Fruit fly (Drosophila melanogaster) whole organism, embryonic: ENCODE results near the gene CG18622.

Experiments used
- ATbp ChIP-seq: fragments of 200-800 bp; sonication (Bioruptor generic); optimal IDR thresholded peaks from 2 replicates; lab custom pipeline; 2017; ENCODE audit warnings: missing biosample characterization, mild to moderate bottlenecking, missing genetic modification characterization, missing genetic modification reagents
- Atf-2 ChIP-seq: fragments of 200-800 bp; sonication (Bioruptor generic); optimal IDR thresholded peaks from 2 replicates; lab custom pipeline; 2016; ENCODE audit warnings: missing biosample characterization, missing genetic modification characterization
- CG10267 ChIP-seq: fragments of 200-800 bp; sonication (Bioruptor generic); optimal IDR thresholded peaks from 2 replicates; lab custom pipeline; 2018; ENCODE audit warnings: missing biosample characterization, mild to moderate bottlenecking, missing genetic modification characterization, moderate library complexity
- CG11093 ChIP-seq: fragments of 200-800 bp; sonication (Bioruptor generic); IDR thresholded peaks from 3 replicates; pipeline ENCODE4 v1.3.6; 2022; ENCODE audit warnings: missing biosample characterization, missing genetic modification characterization
- CG11723 ChIP-seq: fragments of 200-800 bp; sonication (Bioruptor generic); optimal IDR thresholded peaks from 2 replicates; lab custom pipeline; 2017; ENCODE audit warnings: missing biosample characterization, mild to moderate bottlenecking, missing genetic modification characterization
- CG12942 ChIP-seq: fragments of 200-800 bp; sonication (Bioruptor generic); optimal IDR thresholded peaks from 3 replicates; lab custom pipeline; 2016; ENCODE audit warnings: missing biosample characterization, missing genetic modification characterization
- CG15514 ChIP-seq: fragments of 200-800 bp; sonication (Bioruptor generic); optimal IDR thresholded peaks from 3 replicates; lab custom pipeline; 2017; ENCODE audit warnings: missing biosample characterization, missing genetic modification characterization, mild to moderate bottlenecking, moderate library complexity, missing genetic modification reagents
- CG17361 ChIP-seq: fragments of 200-800 bp; sonication (Bioruptor generic); IDR thresholded peaks from 3 replicates; pipeline ENCODE4 v1.3.6; 2022; ENCODE audit warnings: missing biosample characterization, missing genetic modification characterization
- CG3065 ChIP-seq: fragments of 200-800 bp; sonication (Bioruptor generic); optimal IDR thresholded peaks from 2 replicates; lab custom pipeline; 2016; ENCODE audit warnings: missing biosample characterization, missing genetic modification characterization
- CG32767 ChIP-seq: fragments of 200-800 bp; sonication (Bioruptor generic); IDR thresholded peaks from 2 replicates; pipeline ENCODE4 v1.3.6; 2022; ENCODE audit warnings: missing biosample characterization, missing genetic modification characterization
- CG34224 ChIP-seq: fragments of 200-800 bp; sonication (Bioruptor generic); IDR thresholded peaks from 3 replicates; pipeline ENCODE4 v1.3.6; 2022; ENCODE audit warnings: missing biosample characterization, missing genetic modification characterization; ENCODE audit not compliant: partially characterized antibody
- CG6175 ChIP-seq: fragments of 200-800 bp; sonication (Bioruptor generic); IDR thresholded peaks from 3 replicates; pipeline ENCODE4 v1.3.6; 2022; ENCODE audit warnings: missing biosample characterization, missing genetic modification characterization
- CG6689 ChIP-seq: fragments of 200-800 bp; sonication (Bioruptor generic); IDR thresholded peaks from 2 replicates; pipeline ENCODE4 v1.3.6; 2022; ENCODE audit warnings: missing biosample characterization, missing genetic modification characterization
- CG8290 ChIP-seq, 3 experiments: fragments of 200-800 bp; sonication (Bioruptor generic); optimal IDR thresholded peaks; 2 replicates each; lab custom pipeline; 2016 to 2019; ENCODE audit warnings: missing biosample characterization in 3 of 3, missing genetic modification characterization in 3 of 3, mild to moderate bottlenecking in 2 of 3, moderate library complexity in 1 of 3
- CG8478 ChIP-seq: fragments of >200 bp; optimal IDR thresholded peaks from 2 replicates; lab custom pipeline; 2018
- CG8944 ChIP-seq: fragments of 200-800 bp; sonication (Bioruptor generic); optimal IDR thresholded peaks from 3 replicates; lab custom pipeline; 2016; ENCODE audit warnings: missing biosample characterization, missing genetic modification characterization
- Dip3 ChIP-seq: fragments of 200-800 bp; sonication (Bioruptor generic); optimal IDR thresholded peaks from 3 replicates; lab custom pipeline; 2016; ENCODE audit warnings: missing biosample characterization, missing genetic modification characterization
- Gug ChIP-seq: fragments of 200-800 bp; sonication (Bioruptor generic); IDR thresholded peaks from 4 replicates; pipeline ENCODE4 v1.3.6; 2022; ENCODE audit warnings: missing biosample characterization, missing genetic modification characterization
- Kr ChIP-seq: fragments of 200-800 bp; sonication (Bioruptor generic); optimal IDR thresholded peaks from 2 replicates; lab custom pipeline; 2017; ENCODE audit warnings: missing biosample characterization, mild to moderate bottlenecking, missing genetic modification characterization
- Mad ChIP-seq: fragments of 200-800 bp; sonication (Bioruptor generic); optimal IDR thresholded peaks from 2 replicates; lab custom pipeline; 2016; ENCODE audit warnings: missing biosample characterization, missing genetic modification characterization
- Meics ChIP-seq: fragments of 200-800 bp; sonication (Bioruptor generic); optimal IDR thresholded peaks from 2 replicates; lab custom pipeline; 2017; ENCODE audit warnings: missing biosample characterization, mild to moderate bottlenecking, missing genetic modification characterization
- Neu2 ChIP-seq: fragments of 200-800 bp; sonication (Bioruptor generic); optimal IDR thresholded peaks from 3 replicates; lab custom pipeline; 2016; ENCODE audit warnings: missing biosample characterization, missing genetic modification characterization, borderline replicate concordance
- Optix ChIP-seq: fragments of 200-800 bp; sonication (Bioruptor generic); IDR thresholded peaks from 3 replicates; pipeline ENCODE4 v1.3.6; 2022; ENCODE audit warnings: missing biosample characterization, missing genetic modification characterization
- PHDP ChIP-seq: fragments of 200-800 bp; sonication (Bioruptor generic); optimal IDR thresholded peaks from 3 replicates; lab custom pipeline; 2018; ENCODE audit warnings: missing biosample characterization, mild to moderate bottlenecking, missing genetic modification characterization, moderate library complexity
- Rx ChIP-seq: fragments of 200-800 bp; sonication (Bioruptor generic); IDR thresholded peaks from 2 replicates; pipeline ENCODE4 v1.3.6; 2022; ENCODE audit warnings: missing biosample characterization, missing genetic modification characterization
- Scr ChIP-seq: fragments of 200-800 bp; sonication (Bioruptor generic); IDR thresholded peaks from 2 replicates; pipeline ENCODE4 v1.3.6; 2022; ENCODE audit warnings: missing biosample characterization, missing genetic modification characterization; ENCODE audit not compliant: partially characterized antibody
- ara ChIP-seq: fragments of 200-800 bp; sonication (Bioruptor generic); IDR thresholded peaks from 2 replicates; pipeline ENCODE4 v1.3.6; 2022; ENCODE audit warnings: missing biosample characterization, missing genetic modification characterization
- btn ChIP-seq: fragments of 200-800 bp; sonication (Bioruptor generic); optimal IDR thresholded peaks from 2 replicates; lab custom pipeline; 2016; ENCODE audit warnings: missing biosample characterization, missing genetic modification characterization
- caup ChIP-seq: fragments of 200-800 bp; sonication (Bioruptor generic); optimal IDR thresholded peaks from 3 replicates; lab custom pipeline; 2017; ENCODE audit warnings: missing biosample characterization, mild to moderate bottlenecking, missing genetic modification characterization, moderate library complexity; ENCODE audit not compliant: severe bottlenecking
- cg ChIP-seq: fragments of 200-800 bp; sonication (Bioruptor generic); optimal IDR thresholded peaks from 3 replicates; lab custom pipeline; 2019; ENCODE audit warnings: missing biosample characterization, mild to moderate bottlenecking, missing genetic modification characterization, moderate library complexity
- chif ChIP-seq, 2 experiments: fragments of 200-800 bp; sonication (Bioruptor generic); optimal IDR thresholded peaks; 3 replicates each; lab custom pipeline; 2016; ENCODE audit warnings: missing biosample characterization in 2 of 2, missing genetic modification characterization in 2 of 2
- crp ChIP-seq, 2 experiments: fragments of 200-800 bp; sonication (Bioruptor generic); optimal IDR thresholded peaks; 2 replicates in 1 of 2; 3 replicates in 1 of 2; lab custom pipeline; 2017; ENCODE audit warnings: missing biosample characterization in 2 of 2, missing genetic modification characterization in 2 of 2, mild to moderate bottlenecking in 1 of 2, moderate library complexity in 1 of 2
- dpn ChIP-seq, 2 experiments: fragments of 200-800 bp; sonication (Bioruptor generic); optimal IDR thresholded peaks; 3 replicates each; lab custom pipeline; 2016; ENCODE audit warnings: missing biosample characterization in 2 of 2, missing genetic modification characterization in 2 of 2
- fd102C ChIP-seq: fragments of 200-800 bp; sonication (Bioruptor generic); optimal IDR thresholded peaks from 2 replicates; lab custom pipeline; 2018; ENCODE audit warnings: missing biosample characterization, mild to moderate bottlenecking, missing genetic modification characterization, moderate library complexity
- grn ChIP-seq: fragments of 200-800 bp; sonication (Bioruptor generic); optimal IDR thresholded peaks from 3 replicates; lab custom pipeline; 2017; ENCODE audit warnings: missing biosample characterization, missing genetic modification characterization
- lov ChIP-seq, 2 experiments: fragments of 200-800 bp in 1 of 2; fragments of >200 bp in 1 of 2; sonication (Bioruptor generic) in 1 of 2; IDR thresholded peaks in 1 of 2; optimal IDR thresholded peaks in 1 of 2; 2 replicates in 1 of 2; 3 replicates in 1 of 2; pipeline versions ENCODE4 v1.3.6 to Lab custom; 2017 to 2022; ENCODE audit warnings: missing biosample characterization in 1 of 2, missing genetic modification characterization in 1 of 2
- mirr ChIP-seq: fragments of 200-800 bp; sonication (Bioruptor generic); optimal IDR thresholded peaks from 3 replicates; lab custom pipeline; 2018; ENCODE audit warnings: missing biosample characterization, mild to moderate bottlenecking, missing genetic modification characterization
- onecut ChIP-seq: fragments of 200-800 bp; sonication (Bioruptor generic); IDR thresholded peaks from 2 replicates; pipeline ENCODE4 v1.3.6; 2022; ENCODE audit warnings: missing biosample characterization, missing genetic modification characterization
- pho ChIP-seq: fragments of 200-800 bp; sonication (Bioruptor generic); optimal IDR thresholded peaks from 2 replicates; lab custom pipeline; 2016; ENCODE audit warnings: missing biosample characterization, missing genetic modification characterization
- sc ChIP-seq, 3 experiments: fragments of >200 bp in 2 of 3; fragments of 200-800 bp in 1 of 3; sonication (Bioruptor generic) in 1 of 3; optimal IDR thresholded peaks; 2 replicates in 2 of 3; 3 replicates in 1 of 3; lab custom pipeline; 2017; ENCODE audit warnings: mild to moderate bottlenecking in 1 of 3, missing biosample characterization in 1 of 3, missing genetic modification characterization in 1 of 3, missing genetic modification reagents in 1 of 3
- sisA ChIP-seq: fragments of 200-800 bp; sonication (Bioruptor generic); IDR thresholded peaks from 2 replicates; pipeline ENCODE4 v1.3.6; 2022; ENCODE audit warnings: missing biosample characterization, missing genetic modification characterization
- ssp ChIP-seq: fragments of 200-800 bp; sonication (Bioruptor generic); IDR thresholded peaks from 2 replicates; pipeline ENCODE4 v1.3.6; 2022; ENCODE audit warnings: missing biosample characterization, missing genetic modification characterization
- tap ChIP-seq: fragments of 200-800 bp; optimal IDR thresholded peaks from 3 replicates; lab custom pipeline; 2019; ENCODE audit warnings: missing biosample characterization, mild to moderate bottlenecking, missing genetic modification characterization, moderate library complexity
- tin ChIP-seq: fragments of 200-800 bp; sonication (Bioruptor generic); optimal IDR thresholded peaks from 3 replicates; lab custom pipeline; 2016; ENCODE audit warnings: missing biosample characterization, missing genetic modification characterization
- toy ChIP-seq: fragments of 200-800 bp; sonication (Bioruptor generic); IDR thresholded peaks from 2 replicates; pipeline ENCODE4 v1.3.6; 2022; ENCODE audit warnings: missing biosample characterization, missing genetic modification characterization
- unc-4 ChIP-seq: fragments of 200-800 bp; sonication (Bioruptor generic); IDR thresholded peaks from 2 replicates; pipeline ENCODE4 v1.3.6; 2022; ENCODE audit warnings: missing biosample characterization, missing genetic modification characterization; ENCODE audit not compliant: partially characterized antibody
- wek ChIP-seq: fragments of 200-800 bp; sonication (Bioruptor generic); optimal IDR thresholded peaks from 3 replicates; lab custom pipeline; 2018; ENCODE audit warnings: missing biosample characterization, mild to moderate bottlenecking, missing genetic modification characterization, moderate library complexity

CG18622 gene

DNA sequence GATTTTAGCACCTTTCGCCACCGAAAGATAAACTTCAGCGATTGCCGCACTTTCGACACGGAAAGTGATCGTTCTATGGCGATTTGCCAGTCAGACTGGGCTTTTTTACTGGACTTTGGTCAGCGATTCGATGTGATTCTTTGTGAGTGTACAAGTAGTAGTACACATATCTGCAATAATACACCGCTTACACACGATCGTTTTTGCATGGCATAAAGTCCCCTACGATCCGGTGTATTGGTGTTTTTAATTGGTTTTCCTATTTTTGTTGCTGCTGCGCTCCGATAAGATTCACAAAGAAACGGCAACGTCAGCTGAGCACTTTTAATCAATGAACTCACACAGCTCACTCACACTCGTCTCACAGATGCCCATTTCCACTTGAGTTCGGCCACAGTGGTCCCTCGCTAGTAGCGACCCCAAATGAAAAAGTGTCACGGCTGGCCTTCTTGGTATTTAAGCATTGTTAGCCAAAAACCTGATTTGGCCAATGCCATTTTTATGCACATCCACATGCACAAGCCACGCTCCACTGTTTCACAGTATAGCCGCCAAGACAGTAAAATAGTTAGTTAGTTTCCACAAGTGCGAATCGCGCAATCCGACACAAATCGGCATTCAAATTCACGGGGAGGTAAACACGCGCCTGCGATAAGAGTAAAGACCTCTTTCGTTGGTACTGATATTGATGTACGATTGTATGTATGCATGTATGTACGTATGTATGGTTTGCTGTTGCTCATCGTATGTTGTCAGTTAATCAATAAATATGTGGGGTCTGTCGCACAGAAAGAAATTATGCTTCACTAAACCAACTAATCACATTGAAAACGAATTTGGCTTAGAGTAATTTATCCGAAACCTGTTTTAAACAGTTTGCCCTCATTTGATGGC is 1.1 kb downstream of the CG18622 start (continued):
- TF ChIP-seq sisA (GFP tag; lab: Robert Waterston, UW) (peak; percentile 93), CG6175 (GFP tag; lab: Robert Waterston, UW) (peak; percentile 96), crp (GFP tag; optimal IDR thresholded peaks at IDR 0.05; lab: Kevin White, UChicago) (peak in 1 of 2 experiments; percentile 62), Mad (peak; percentile 91), Meics (peak; percentile 95), wek (GFP tag; lab: Kevin White, UChicago) (peak; percentile 78), Kr (no peak), CG32767 (GFP tag; lab: Robert Waterston, UW) (peak; percentile 93), onecut (peak; percentile 76), CG10267 (tag; lab: Kevin White, UChicago) (peak; percentile 43), fd102C (GFP tag; lab: Kevin White, UChicago) (peak; percentile 8), CG12942 (GFP tag; lab: Kevin White, UChicago) (peak; percentile 92), tap (tag; lab: Kevin White, UChicago) (peak; percentile 54), dpn (GFP tag; optimal IDR thresholded peaks at IDR 0.05; lab: Kevin White, UChicago) (peak; percentile 97), Optix (GFP tag; lab: Robert Waterston, UW) (peak; percentile 96; the same call in 2 of the 3 replicates), Neu2 (GFP tag; lab: Kevin White, UChicago) (peak; percentile 48), CG8478 (lab: Kevin White, UChicago) (no peak), mirr (GFP tag; lab: Kevin White, UChicago) (peak; percentile 98), btn (peak; percentile 86), toy (GFP tag; lab: Robert Waterston, UW) (peak; percentile 94), Dip3 (peak; percentile 98), CG3065 (GFP tag; lab: Kevin White, UChicago) (peak; percentile 41), lov (optimal IDR thresholded peaks at IDR 0.05; lab: Kevin White, UChicago) (no peak), lov (GFP tag; IDR thresholded peaks at IDR 0.05; lab: Robert Waterston, UW) (peak; percentile 92), ATbp (GFP tag; lab: Kevin White, UChicago) (peak; percentile 80), unc-4 (GFP tag; lab: Robert Waterston, UW) (no peak), CG34224 (GFP tag; lab: Robert Waterston, UW) (no peak), CG8290 (GFP tag; optimal IDR thresholded peaks at IDR 0.05; lab: Kevin White, UChicago) (peak; percentile 82), CG8290 (tag; optimal IDR thresholded peaks at IDR 0.05; lab: Kevin White, UChicago) (peak in 1 of 2 experiments; percentile 99), pho (GFP tag; lab: Kevin White, UChicago) (peak; percentile 95), ssp (peak; percentile 83), tin (peak; percentile 85), CG11093 (GFP tag; lab: Robert Waterston, UW) (peak; percentile 96), caup (GFP tag; lab: Kevin White, UChicago) (peak; percentile 95), Scr (GFP tag; lab: Robert Waterston, UW) (no peak), Gug (peak; percentile 98), CG15514 (peak; percentile 92), CG17361 (GFP tag; lab: Robert Waterston, UW) (peak; percentile 63; the same call in 2 of the 3 replicates), ara (peak; percentile 92), chif (GFP tag; optimal IDR thresholded peaks at IDR 0.05; lab: Kevin White, UChicago) (peak; percentile 83 to 87), CG11723 (GFP tag; lab: Kevin White, UChicago) (peak; percentile 91), PHDP (tag; lab: Kevin White, UChicago) (peak; percentile 91), Atf-2 (peak; percentile 90), sc (optimal IDR thresholded peaks at IDR 0.05; lab: Kevin White, UChicago) (no peak), sc (GFP tag; optimal IDR thresholded peaks at IDR 0.05; lab: Kevin White, UChicago) (no peak), Rx (peak; percentile 96), CG6689 (peak; percentile 91), grn (GFP tag; lab: Kevin White, UChicago) (peak; percentile 76), CG8944 (GFP tag; lab: Kevin White, UChicago) (peak; percentile 81), cg (GFP tag; lab: Kevin White, UChicago) (peak; percentile 48)
